Worm (Caenorhabditis elegans) whole organism, L4/young adult: Measurements from ENCODE around the gene cld-9.

Experiments
- W03F9.2 ChIP-seq: fragments of 150-350 bp; optimal IDR thresholded peaks from 2 replicates; lab custom pipeline; 2014; ENCODE audit warnings: missing biosample characterization, missing genetic modification characterization
- dao-5 ChIP-seq: sonication (generic microtip); optimal IDR thresholded peaks from 2 replicates; lab custom pipeline; 2016; ENCODE audit warnings: missing genotype, missing genetic modification characterization, moderate library complexity, missing compliant biosample characterization
- him-1 ChIP-seq: sonication (generic microtip); optimal IDR thresholded peaks from 2 replicates; lab custom pipeline; 2016; ENCODE audit warnings: missing genotype, missing genetic modification reagents, missing genetic modification characterization, missing compliant biosample characterization

DNA sequence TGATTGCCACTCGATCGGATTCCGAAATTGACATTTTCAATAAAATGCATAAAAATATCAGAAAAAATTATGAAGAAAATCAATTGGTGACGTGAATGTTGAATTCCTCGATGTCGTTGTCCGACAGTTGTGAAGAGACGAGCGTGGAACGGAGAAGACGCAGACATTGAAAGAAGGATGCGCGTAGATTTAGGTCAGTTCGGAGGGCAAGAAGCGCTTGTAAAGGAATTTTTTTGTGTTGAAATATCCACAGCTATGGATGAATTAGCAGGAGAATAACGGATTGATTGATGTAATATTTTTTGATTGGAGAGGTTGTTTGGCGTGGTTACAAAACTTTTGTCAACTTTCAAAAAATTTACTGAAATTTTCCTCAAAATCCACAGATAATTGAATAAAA lies 16.7 kb upstream of the cld-9 start, which contains the start of gene F20G2.3:
- TF ChIP-seq dao-5 (no peak), him-1 (tag; lab: Kevin White, UChicago) (no peak), W03F9.2 (tag; lab: Kevin White, UChicago) (no peak)
